Fruit fly (Drosophila melanogaster) whole organism, embryonic: Measurements from ENCODE around the gene CG2129.

Experiments used
- Aef1 ChIP-seq: fragments of 200-800 bp; sonication (Bioruptor generic); IDR thresholded peaks from 3 replicates; pipeline ENCODE4 v1.3.6; 2022; ENCODE audit warnings: missing biosample characterization, missing genetic modification characterization
- Bgb ChIP-seq: fragments of 200-800 bp; sonication (Bioruptor generic); IDR thresholded peaks from 2 replicates; pipeline ENCODE4 v1.3.6; 2022; ENCODE audit warnings: missing biosample characterization, missing genetic modification characterization; ENCODE audit not compliant: partially characterized antibody
- CG10321 ChIP-seq: fragments of 200-800 bp; sonication (Bioruptor generic); IDR thresholded peaks from 2 replicates; pipeline ENCODE4 v1.3.6; 2022; ENCODE audit warnings: missing biosample characterization, missing genetic modification characterization
- CG10366 ChIP-seq: fragments of 200-800 bp; sonication (Bioruptor generic); IDR thresholded peaks from 2 replicates; pipeline ENCODE4 v1.3.6; 2022; ENCODE audit warnings: missing biosample characterization, missing genetic modification characterization
- CG11085 ChIP-seq: fragments of 200-800 bp; sonication (Bioruptor generic); IDR thresholded peaks from 2 replicates; pipeline ENCODE4 v1.3.6; 2022; ENCODE audit warnings: missing biosample characterization, missing genetic modification characterization
- CG11560 ChIP-seq: fragments of 200-800 bp; sonication (Bioruptor generic); IDR thresholded peaks from 3 replicates; pipeline ENCODE4 v1.3.6; 2022; ENCODE audit warnings: missing biosample characterization, missing genetic modification characterization
- CG11696 ChIP-seq: fragments of 200-800 bp; sonication (Bioruptor generic); IDR thresholded peaks from 2 replicates; pipeline ENCODE4 v1.3.6; 2022; ENCODE audit warnings: missing biosample characterization, missing genetic modification characterization
- CG12769 ChIP-seq: fragments of 200-800 bp; sonication (Bioruptor generic); optimal IDR thresholded peaks from 2 replicates; lab custom pipeline; 2019; ENCODE audit warnings: missing biosample characterization, mild to moderate bottlenecking, missing genetic modification characterization, moderate library complexity
- CG13894 ChIP-seq: fragments of 200-800 bp; sonication (Bioruptor generic); optimal IDR thresholded peaks from 3 replicates; lab custom pipeline; 2018; ENCODE audit warnings: missing biosample characterization, mild to moderate bottlenecking, missing genetic modification characterization, moderate library complexity
- CG14667 ChIP-seq: fragments of 200-800 bp; sonication (Bioruptor generic); IDR thresholded peaks from 2 replicates; pipeline ENCODE4 v1.3.6; 2022; ENCODE audit warnings: missing biosample characterization, missing genetic modification characterization
- CG14710 ChIP-seq: fragments of 200-800 bp; sonication (Bioruptor generic); optimal IDR thresholded peaks from 3 replicates; lab custom pipeline; 2019; ENCODE audit warnings: missing biosample characterization, mild to moderate bottlenecking, missing genetic modification characterization, moderate library complexity
- CG17829 ChIP-seq: fragments of 200-800 bp; optimal IDR thresholded peaks from 2 replicates; lab custom pipeline; 2019; ENCODE audit warnings: missing biosample characterization, mild to moderate bottlenecking, missing genetic modification characterization, moderate library complexity
- CG18262 ChIP-seq: fragments of 200-800 bp; optimal IDR thresholded peaks from 3 replicates; lab custom pipeline; 2019; ENCODE audit warnings: missing biosample characterization, mild to moderate bottlenecking, missing genetic modification characterization, moderate library complexity
- CG18599 ChIP-seq: fragments of 200-800 bp; sonication (Bioruptor generic); optimal IDR thresholded peaks from 3 replicates; lab custom pipeline; 2017; ENCODE audit warnings: missing biosample characterization, missing genetic modification characterization, mild to moderate bottlenecking, moderate library complexity, missing genetic modification reagents
- CG2712 ChIP-seq: fragments of 200-800 bp; optimal IDR thresholded peaks from 3 replicates; lab custom pipeline; 2019; ENCODE audit warnings: missing biosample characterization, mild to moderate bottlenecking, missing genetic modification characterization, moderate library complexity
- CG34376 ChIP-seq: fragments of 200-800 bp; sonication (Bioruptor generic); optimal IDR thresholded peaks from 2 replicates; lab custom pipeline; 2018; ENCODE audit warnings: missing biosample characterization, mild to moderate bottlenecking, missing genetic modification characterization
- CG3847 ChIP-seq: fragments of 200-800 bp; sonication (Bioruptor generic); IDR thresholded peaks from 2 replicates; pipeline ENCODE4 v1.3.6; 2022; ENCODE audit warnings: missing biosample characterization, missing genetic modification characterization
- CG4328 ChIP-seq: fragments of 200-800 bp; sonication (Bioruptor generic); optimal IDR thresholded peaks from 3 replicates; lab custom pipeline; 2017; ENCODE audit warnings: missing biosample characterization, missing genetic modification reagents, missing genetic modification characterization
- CG6175 ChIP-seq: fragments of 200-800 bp; sonication (Bioruptor generic); IDR thresholded peaks from 3 replicates; pipeline ENCODE4 v1.3.6; 2022; ENCODE audit warnings: missing biosample characterization, missing genetic modification characterization
- CG7556 ChIP-seq: fragments of 200-800 bp; sonication (Bioruptor generic); optimal IDR thresholded peaks from 2 replicates; lab custom pipeline; 2017; ENCODE audit warnings: missing biosample characterization, mild to moderate bottlenecking, missing genetic modification characterization
- Dbx ChIP-seq: fragments of 200-800 bp; sonication (Bioruptor generic); IDR thresholded peaks from 3 replicates; pipeline ENCODE4 v1.3.6; 2022; ENCODE audit warnings: missing biosample characterization, missing genetic modification characterization
- Doc3 ChIP-seq: fragments of 200-800 bp; sonication (Bioruptor generic); IDR thresholded peaks from 3 replicates; pipeline ENCODE4 v1.3.6; 2022; ENCODE audit warnings: missing biosample characterization, missing genetic modification characterization; ENCODE audit not compliant: partially characterized antibody
- Ets97D ChIP-seq: fragments of 200-800 bp; sonication (Bioruptor generic); optimal IDR thresholded peaks from 3 replicates; lab custom pipeline; 2016; ENCODE audit warnings: missing biosample characterization, missing genetic modification characterization
- Hr3 ChIP-seq: fragments of 200-800 bp; sonication (Bioruptor generic); optimal IDR thresholded peaks from 3 replicates; lab custom pipeline; 2016; ENCODE audit warnings: missing biosample characterization, missing genetic modification characterization
- Med ChIP-seq: fragments of 200-800 bp; sonication (Bioruptor generic); peaks from one replicate; lab custom pipeline; 2016; ENCODE audit warnings: missing biosample characterization, missing genetic modification characterization, mild to moderate bottlenecking, inconsistent platforms, moderate library complexity
- Oli ChIP-seq: fragments of 200-800 bp; sonication (Bioruptor generic); optimal IDR thresholded peaks from 2 replicates; lab custom pipeline; 2018; ENCODE audit warnings: missing biosample characterization, mild to moderate bottlenecking, missing genetic modification characterization, moderate library complexity
- Ravus ChIP-seq: fragments of 200-800 bp; sonication (Bioruptor generic); IDR thresholded peaks from 2 replicates; pipeline ENCODE4 v1.3.6; 2022; ENCODE audit warnings: missing biosample characterization, missing genetic modification characterization
- Spps ChIP-seq: fragments of 200-800 bp; sonication (Bioruptor generic); optimal IDR thresholded peaks from 2 replicates; lab custom pipeline; 2018; ENCODE audit warnings: missing biosample characterization, mild to moderate bottlenecking, missing genetic modification characterization
- Tbp ChIP-seq: fragments of >200 bp; optimal IDR thresholded peaks from 2 replicates; lab custom pipeline; 2018; ENCODE audit warnings: missing biosample characterization, missing genetic modification characterization
- abd-A ChIP-seq: fragments of 200-800 bp; sonication (Bioruptor generic); optimal IDR thresholded peaks from 3 replicates; lab custom pipeline; 2019; ENCODE audit warnings: missing biosample characterization, mild to moderate bottlenecking, missing genetic modification characterization, moderate library complexity
- ac ChIP-seq: fragments of 200-800 bp; sonication (Bioruptor generic); optimal IDR thresholded peaks from 3 replicates; lab custom pipeline; 2017; ENCODE audit warnings: missing biosample characterization, mild to moderate bottlenecking, missing genetic modification characterization
- bigmax ChIP-seq: fragments of 200-800 bp; sonication (Bioruptor generic); optimal IDR thresholded peaks from 2 replicates; lab custom pipeline; 2018; ENCODE audit warnings: missing biosample characterization, mild to moderate bottlenecking, missing genetic modification characterization
- cg ChIP-seq: fragments of 200-800 bp; sonication (Bioruptor generic); optimal IDR thresholded peaks from 3 replicates; lab custom pipeline; 2019; ENCODE audit warnings: missing biosample characterization, mild to moderate bottlenecking, missing genetic modification characterization, moderate library complexity
- dmrt99B ChIP-seq: fragments of 200-800 bp; sonication (Bioruptor generic); optimal IDR thresholded peaks from 2 replicates; lab custom pipeline; 2018; ENCODE audit warnings: missing biosample characterization, mild to moderate bottlenecking, missing genetic modification characterization, moderate library complexity
- gfzf ChIP-seq: fragments of 200-800 bp; sonication (Bioruptor generic); optimal IDR thresholded peaks from 2 replicates; lab custom pipeline; 2016; ENCODE audit warnings: missing biosample characterization, mild to moderate bottlenecking, missing genetic modification characterization, moderate library complexity
- grn ChIP-seq: fragments of 200-800 bp; sonication (Bioruptor generic); optimal IDR thresholded peaks from 3 replicates; lab custom pipeline; 2017; ENCODE audit warnings: missing biosample characterization, missing genetic modification characterization
- h ChIP-seq: fragments of >200 bp; optimal IDR thresholded peaks from 2 replicates; lab custom pipeline; 2017
- hb ChIP-seq: fragments of 200-800 bp; sonication (Bioruptor generic); IDR thresholded peaks from 3 replicates; pipeline ENCODE4 v1.3.6; 2022; ENCODE audit warnings: missing biosample characterization, missing genetic modification characterization; ENCODE audit not compliant: partially characterized antibody
- kni ChIP-seq: fragments of 200-800 bp; sonication (Bioruptor generic); optimal IDR thresholded peaks from 3 replicates; lab custom pipeline; 2017; ENCODE audit warnings: mild to moderate bottlenecking, missing biosample characterization, missing genetic modification reagents, missing genetic modification characterization
- lilli ChIP-seq: fragments of 200-800 bp; sonication (Bioruptor generic); optimal IDR thresholded peaks from 3 replicates; lab custom pipeline; 2016; ENCODE audit warnings: missing biosample characterization, missing genetic modification characterization
- nerfin-2 ChIP-seq: fragments of 200-800 bp; sonication (Bioruptor generic); IDR thresholded peaks from 2 replicates; pipeline ENCODE4 v1.3.6; 2022; ENCODE audit warnings: missing biosample characterization, missing genetic modification characterization; ENCODE audit not compliant: partially characterized antibody
- oc ChIP-seq: fragments of 200-800 bp; sonication (Bioruptor generic); optimal IDR thresholded peaks from 2 replicates; lab custom pipeline; 2018; ENCODE audit warnings: missing biosample characterization, mild to moderate bottlenecking, missing genetic modification characterization, moderate library complexity
- phol ChIP-seq: fragments of 200-800 bp; sonication (Bioruptor generic); optimal IDR thresholded peaks from 3 replicates; lab custom pipeline; 2018; ENCODE audit warnings: missing biosample characterization, mild to moderate bottlenecking, missing genetic modification characterization, moderate library complexity
- pnt ChIP-seq: fragments of 200-800 bp; sonication (Bioruptor generic); optimal IDR thresholded peaks from 3 replicates; lab custom pipeline; 2016; ENCODE audit warnings: missing biosample characterization, missing genetic modification characterization
- sens ChIP-seq: fragments of 200-800 bp; sonication (Bioruptor generic); peaks from one replicate; lab custom pipeline; 2016; ENCODE audit warnings: missing biosample characterization, missing genetic modification characterization
- slbo ChIP-seq: fragments of 200-800 bp; sonication (Bioruptor generic); IDR thresholded peaks from 2 replicates; pipeline ENCODE4 v1.3.6; 2022; ENCODE audit warnings: missing biosample characterization, missing genetic modification characterization
- sqz ChIP-seq: fragments of 200-800 bp; sonication (Bioruptor generic); optimal IDR thresholded peaks from 3 replicates; lab custom pipeline; 2018; ENCODE audit warnings: missing biosample characterization, mild to moderate bottlenecking, missing genetic modification characterization
- sr ChIP-seq: fragments of 200-800 bp; sonication (Bioruptor generic); IDR thresholded peaks from 3 replicates; pipeline ENCODE4 v1.3.6; 2022; ENCODE audit warnings: missing biosample characterization, missing genetic modification characterization
- trh ChIP-seq: fragments of 200-800 bp; sonication (Bioruptor generic); optimal IDR thresholded peaks from 2 replicates; lab custom pipeline; 2016; ENCODE audit warnings: missing biosample characterization, missing genetic modification characterization
- vvl ChIP-seq: fragments of 200-800 bp; sonication (Bioruptor generic); IDR thresholded peaks from 2 replicates; pipeline ENCODE4 v1.3.6; 2022; ENCODE audit warnings: missing biosample characterization, missing genetic modification characterization
- zfh2 ChIP-seq: fragments of 200-800 bp; sonication (Bioruptor generic); optimal IDR thresholded peaks from 2 replicates; lab custom pipeline; 2016; ENCODE audit warnings: missing biosample characterization, missing genetic modification characterization

Gene CG2129

dm6 chrX:8193017-8193556 lies 47.4 kb downstream of the CG2129 start (continued):
- TF ChIP-seq CG18262 (tag; lab: Kevin White, UChicago) (no peak), nerfin-2 (GFP tag; lab: Robert Waterston, UW) (0 out of 2 replicates have a peak, but pooled peaks have one; percentile 13), CG6175 (GFP tag; lab: Robert Waterston, UW) (peak; percentile 85; the same call in 2 of the 3 replicates), CG4328 (no peak), Ets97D (no peak), CG14667 (GFP tag; lab: Robert Waterston, UW) (no peak), CG10321 (GFP tag; lab: Robert Waterston, UW) (peak; percentile 68; the same call in 1 of the 2 replicates), CG34376 (GFP tag; lab: Kevin White, UChicago) (peak; percentile 26), phol (tag; lab: Kevin White, UChicago) (no peak), Bgb (peak; percentile 62; the same call in 1 of the 2 replicates), zfh2 (GFP tag; lab: Kevin White, UChicago) (no peak), pnt (GFP tag; lab: Kevin White, UChicago) (no peak), CG10366 (GFP tag; lab: Robert Waterston, UW) (no peak), lilli (GFP tag; lab: Kevin White, UChicago) (no peak), kni (GFP tag; lab: Kevin White, UChicago) (peak; percentile 69), CG18599 (GFP tag; lab: Kevin White, UChicago) (peak; percentile 43), Doc3 (no peak), sr (GFP tag; lab: Robert Waterston, UW) (peak; percentile 80), Ravus (GFP tag; lab: Robert Waterston, UW) (no peak)
- TF ChIP-seq, all 482 proteins: peak for 94

- TF ChIP-seq CG2712 (no peak), gfzf (GFP tag; lab: Kevin White, UChicago) (no peak), CG3847 (GFP tag; lab: Robert Waterston, UW) (no peak), Med (GFP tag; lab: Kevin White, UChicago) (peak; percentile 71), CG14710 (tag; lab: Kevin White, UChicago) (no peak), hb (GFP tag; lab: Robert Waterston, UW) (no peak), bigmax (peak; percentile 81), CG12769 (peak; percentile 63), dmrt99B (tag; lab: Kevin White, UChicago) (no peak), oc (tag; lab: Kevin White, UChicago) (peak; percentile 74), CG7556 (GFP tag; lab: Kevin White, UChicago) (no peak), sqz (peak; percentile 49), ac (no peak), Spps (tag; lab: Kevin White, UChicago) (no peak), Oli (no peak), sens (GFP tag; lab: Kevin White, UChicago) (peak; percentile 29), trh (GFP tag; lab: Kevin White, UChicago) (no peak), CG11696 (no peak), Aef1 (GFP tag; lab: Robert Waterston, UW) (peak; percentile 58), CG11560 (tag; lab: Robert Waterston, UW) (no peak), CG17829 (tag; lab: Kevin White, UChicago) (no peak), CG13894 (peak; percentile 49), slbo (no peak), grn (GFP tag; lab: Kevin White, UChicago) (no peak), Dbx (GFP tag; lab: Robert Waterston, UW) (no peak), cg (GFP tag; lab: Kevin White, UChicago) (peak; percentile 11), Tbp (GFP tag; lab: Kevin White, UChicago) (no peak), Hr3 (no peak), h (lab: Kevin White, UChicago) (no peak), vvl (0 out of 2 replicates have a peak, but pooled peaks have one; percentile 19), abd-A (tag; lab: Kevin White, UChicago) (peak; percentile 86), CG11085 (no peak)
These were observed 48.9 kb downstream of the CG2129 start for dm6 chrX:8194559-8194958.
